Fruit fly (Drosophila melanogaster): Measurements from ENCODE around the gene Rack1.

DNA sequence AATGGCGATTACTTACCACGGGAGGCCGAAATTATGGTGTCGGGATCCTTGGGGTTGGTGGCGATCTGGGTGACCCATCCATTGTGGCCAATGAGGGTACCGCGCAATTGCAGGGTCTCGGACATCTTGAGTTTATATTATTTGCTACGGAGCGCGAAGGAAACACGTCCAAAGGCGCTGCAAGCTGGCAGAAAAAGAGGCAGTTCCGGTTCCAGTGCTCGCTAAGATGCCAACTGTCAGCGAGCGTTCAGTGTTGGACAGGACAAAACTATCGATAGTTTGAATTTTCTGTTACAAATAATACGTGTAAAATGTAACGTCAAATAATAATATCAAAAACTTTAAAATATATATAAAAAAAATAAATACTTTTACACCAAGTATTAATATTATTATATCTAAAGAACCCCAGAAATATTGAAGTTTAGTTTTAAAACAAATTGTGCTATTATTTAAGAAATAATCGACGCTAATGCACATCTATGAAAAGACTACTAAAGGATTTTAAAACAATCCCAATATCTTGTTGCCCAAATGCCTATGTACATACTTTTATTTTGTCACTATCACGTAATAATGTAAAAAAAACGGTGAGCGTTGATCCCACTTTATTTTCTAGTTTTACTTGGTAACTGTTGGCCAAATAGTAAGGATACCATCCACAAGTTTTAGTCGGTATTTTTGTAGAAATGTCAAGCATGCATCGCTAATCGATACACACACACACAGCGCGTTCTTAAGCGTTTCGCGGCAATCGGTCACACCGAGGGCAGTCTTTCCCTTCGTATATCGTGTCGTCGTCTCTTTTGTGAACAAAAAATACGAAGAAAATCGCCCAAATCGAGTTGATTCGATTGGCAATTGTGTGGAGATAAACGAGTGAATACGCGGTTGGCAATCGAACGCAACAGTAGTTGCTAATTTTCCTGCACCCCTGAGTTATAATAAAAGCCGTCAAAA lies at the start of gene Rack1, which contains the start of gene mts:
- TF ChIP-seq CG8478 (optimal IDR thresholded peaks at IDR 0.05) (no peak), CTCF (optimal IDR thresholded peaks at IDR 0.05) (peak in 1 of 2 experiments; percentile 22)

Measured in S2 (cell line).